Worm (Caenorhabditis elegans) whole organism, L4 larva: Measurements from ENCODE around the gene lon-2.

Experiments used
- D1046.2 ChIP-seq: fragments of 200-800 bp; sonication (Bioruptor generic); IDR thresholded peaks from 2 replicates; pipeline ENCODE4 v1.3.6; 2022; ENCODE audit warnings: missing genetic modification characterization, missing compliant biosample characterization
- aly-2 ChIP-seq: sonication (generic microtip); optimal IDR thresholded peaks from 2 replicates; lab custom pipeline; 2018; ENCODE audit warnings: missing biosample characterization, missing genetic modification characterization
- ama-1 ChIP-seq: fragments of 150-350 bp; optimal IDR thresholded peaks from 2 replicates; lab custom pipeline; 2014; ENCODE audit warnings: inconsistent platforms, mixed read lengths
- arid-1 ChIP-seq: fragments of 200-800 bp; sonication (Bioruptor generic); conservative IDR thresholded peaks from 2 replicates; pipeline ENCODE4 v1.3.6; 2022; ENCODE audit warnings: missing genetic modification reagents, missing genetic modification characterization, missing compliant biosample characterization
- attf-4 ChIP-seq: sonication (generic microtip); optimal IDR thresholded peaks from 3 replicates; lab custom pipeline; 2017; ENCODE audit warnings: missing biosample characterization, missing genetic modification characterization
- ceh-20 ChIP-seq: fragments of 200-800 bp; sonication (Bioruptor generic); IDR thresholded peaks from 2 replicates; pipeline ENCODE4 v1.3.6; 2022; ENCODE audit warnings: missing genetic modification reagents, missing genetic modification characterization, missing compliant biosample characterization
- ceh-28 ChIP-seq: fragments of 150-350 bp; optimal IDR thresholded peaks from 2 replicates; lab custom pipeline; 2014; ENCODE audit warnings: missing biosample characterization, missing genetic modification reagents, missing genetic modification characterization
- ceh-32 ChIP-seq: sonication (generic microtip); optimal IDR thresholded peaks from 2 replicates; lab custom pipeline; 2016; ENCODE audit warnings: mild to moderate bottlenecking, missing genetic modification characterization, missing compliant biosample characterization; ENCODE audit not compliant: poor library complexity
- ceh-62 ChIP-seq: sonication (generic microtip); optimal IDR thresholded peaks from 2 replicates; lab custom pipeline; 2017; ENCODE audit warnings: missing biosample characterization, missing genetic modification characterization
- ceh-82 ChIP-seq: sonication (generic microtip); optimal IDR thresholded peaks from 2 replicates; lab custom pipeline; 2017; ENCODE audit warnings: missing biosample characterization, missing genetic modification characterization
- ces-1 ChIP-seq: fragments of 150-350 bp; sonication (generic microtip); optimal IDR thresholded peaks from 4 replicates; lab custom pipeline; 2014; ENCODE audit warnings: missing biosample characterization, missing genetic modification reagents, missing genetic modification characterization
- daf-12 ChIP-seq: fragments of 150-350 bp; optimal IDR thresholded peaks from 2 replicates; lab custom pipeline; 2014; ENCODE audit warnings: missing biosample characterization, missing genetic modification reagents, missing genetic modification characterization
- daf-16 ChIP-seq, 3 experiments: sonication (generic microtip); optimal IDR thresholded peaks; 2 replicates each; lab custom pipeline; 2016 to 2017; ENCODE audit warnings: missing genetic modification characterization in 3 of 3, missing genetic modification reagents in 3 of 3, mild to moderate bottlenecking in 2 of 3, missing compliant biosample characterization in 2 of 3, missing biosample characterization in 1 of 3, moderate library complexity in 1 of 3
- daf-8 ChIP-seq: fragments of 200-800 bp; sonication (Bioruptor generic); IDR thresholded peaks from 2 replicates; pipeline ENCODE4 v1.3.6; 2022; ENCODE audit warnings: missing genetic modification characterization, missing compliant biosample characterization
- dmd-9 ChIP-seq: fragments of 200-800 bp; sonication (Bioruptor generic); IDR thresholded peaks from 2 replicates; pipeline ENCODE4 v1.3.6; 2022; ENCODE audit warnings: missing genetic modification reagents, missing genetic modification characterization, missing compliant biosample characterization
- dpl-1 ChIP-seq: fragments of 150-350 bp; optimal IDR thresholded peaks from 2 replicates; lab custom pipeline; 2014; ENCODE audit warnings: missing biosample characterization, missing genetic modification reagents, missing genetic modification characterization
- dve-1 ChIP-seq: sonication (generic microtip); optimal IDR thresholded peaks from 2 replicates; lab custom pipeline; 2017; ENCODE audit warnings: antibody characterized with exemption, mild to moderate bottlenecking, missing genetic modification characterization, missing compliant biosample characterization; ENCODE audit not compliant: insufficient read depth
- egl-43 ChIP-seq: fragments of 200-800 bp; sonication (Bioruptor generic); IDR thresholded peaks from 2 replicates; pipeline ENCODE4 v1.3.6; 2022; ENCODE audit warnings: missing genetic modification reagents, missing genetic modification characterization, missing compliant biosample characterization
- fos-1 ChIP-seq: fragments of 150-350 bp; optimal IDR thresholded peaks from 2 replicates; lab custom pipeline; 2014; ENCODE audit warnings: missing biosample characterization, missing genetic modification characterization
- gei-8 ChIP-seq: fragments of 200-800 bp; sonication (Bioruptor generic); optimal IDR thresholded peaks from 2 replicates; lab custom pipeline; 2018; ENCODE audit warnings: mild to moderate bottlenecking, missing genetic modification characterization, missing compliant biosample characterization
- hlh-11 ChIP-seq: fragments of 200-800 bp; sonication (Bioruptor generic); optimal IDR thresholded peaks from 2 replicates; lab custom pipeline; 2018; ENCODE audit warnings: mild to moderate bottlenecking, missing genetic modification characterization, missing compliant biosample characterization
- hlh-30 ChIP-seq: sonication (generic microtip); optimal IDR thresholded peaks from 2 replicates; lab custom pipeline; 2017; ENCODE audit warnings: antibody characterized with exemption, mild to moderate bottlenecking, missing genetic modification characterization, missing compliant biosample characterization; ENCODE audit not compliant: insufficient read depth
- lim-7 ChIP-seq: fragments of 200-800 bp; sonication (Bioruptor generic); IDR thresholded peaks from 2 replicates; pipeline ENCODE4 v1.3.6; 2022; ENCODE audit warnings: missing genetic modification characterization, missing compliant biosample characterization
- lin-1 ChIP-seq: fragments of 200-800 bp; sonication (Bioruptor generic); IDR thresholded peaks from 2 replicates; pipeline ENCODE4 v1.3.6; 2022; ENCODE audit warnings: missing genetic modification reagents, missing genetic modification characterization, missing compliant biosample characterization
- lin-39 ChIP-seq: fragments of 150-350 bp; optimal IDR thresholded peaks from 2 replicates; lab custom pipeline; 2014; ENCODE audit warnings: missing biosample characterization, missing genetic modification reagents, missing genetic modification characterization
- lir-3 ChIP-seq: sonication (generic microtip); optimal IDR thresholded peaks from 2 replicates; lab custom pipeline; 2016; ENCODE audit warnings: mild to moderate bottlenecking, missing genetic modification characterization, missing compliant biosample characterization
- lsy-2 ChIP-seq, 2 experiments: fragments of 150-350 bp in 1 of 2; sonication (generic microtip) in 1 of 2; optimal IDR thresholded peaks; 2 replicates each; lab custom pipeline; 2014 to 2017; ENCODE audit warnings: missing biosample characterization in 2 of 2, missing genetic modification characterization in 2 of 2
- madf-5 ChIP-seq, 2 experiments: fragments of 200-800 bp; sonication (Bioruptor generic); IDR thresholded peaks; 2 replicates each; pipeline ENCODE4 v1.3.6; 2022; ENCODE audit warnings: missing compliant biosample characterization in 2 of 2, missing genetic modification characterization in 2 of 2
- mdt-29 ChIP-seq: fragments of 200-800 bp; sonication (Bioruptor generic); IDR thresholded peaks from 2 replicates; pipeline ENCODE4 v1.3.6; 2022; ENCODE audit warnings: missing genetic modification reagents, missing genetic modification characterization, missing compliant biosample characterization
- mxl-2 ChIP-seq: fragments of 200-800 bp; sonication (Bioruptor generic); conservative IDR thresholded peaks from 2 replicates; pipeline ENCODE4 v1.3.6; 2022; ENCODE audit warnings: missing genetic modification reagents, missing genetic modification characterization, missing compliant biosample characterization
- mxl-3 ChIP-seq: fragments of 200-800 bp; sonication (Bioruptor generic); optimal IDR thresholded peaks from 2 replicates; lab custom pipeline; 2018; ENCODE audit warnings: mild to moderate bottlenecking, missing genetic modification characterization, missing compliant biosample characterization
- nhr-10 ChIP-seq: fragments of 150-350 bp; optimal IDR thresholded peaks from 2 replicates; lab custom pipeline; 2014; ENCODE audit warnings: missing biosample characterization, missing genetic modification characterization
- nhr-111 ChIP-seq: fragments of 200-800 bp; sonication (Bioruptor generic); optimal IDR thresholded peaks from 2 replicates; lab custom pipeline; 2018; ENCODE audit warnings: mild to moderate bottlenecking, missing genetic modification characterization, missing compliant biosample characterization
- nhr-237 ChIP-seq: sonication (generic microtip); optimal IDR thresholded peaks from 2 replicates; lab custom pipeline; 2017; ENCODE audit warnings: missing biosample characterization, missing genetic modification characterization
- nhr-25 ChIP-seq: sonication (generic microtip); optimal IDR thresholded peaks from 2 replicates; lab custom pipeline; 2017; ENCODE audit warnings: missing genetic modification characterization, mild to moderate bottlenecking, missing compliant biosample characterization, antibody characterized with exemption, moderate library complexity, borderline replicate concordance; ENCODE audit not compliant: insufficient read depth
- nhr-28 ChIP-seq: fragments of 150-350 bp; optimal IDR thresholded peaks from 2 replicates; lab custom pipeline; 2014; ENCODE audit warnings: missing biosample characterization, missing genetic modification characterization
- nhr-41 ChIP-seq: fragments of 200-800 bp; sonication (Bioruptor generic); IDR thresholded peaks from 2 replicates; pipeline ENCODE4 v1.3.6; 2022; ENCODE audit warnings: missing genetic modification reagents, missing genetic modification characterization, missing compliant biosample characterization
- nhr-48 ChIP-seq: sonication (generic microtip); optimal IDR thresholded peaks from 2 replicates; lab custom pipeline; 2016; ENCODE audit warnings: mild to moderate bottlenecking, missing genetic modification characterization, missing compliant biosample characterization
- pha-4 ChIP-seq, 2 experiments: fragments of 150-350 bp in 1 of 2; fragments of 200-800 bp in 1 of 2; sonication (Bioruptor generic) in 1 of 2; IDR thresholded peaks in 1 of 2; optimal IDR thresholded peaks in 1 of 2; 2 replicates each; pipeline versions ENCODE4 v1.3.6 to Lab custom; 2014 to 2022; ENCODE audit warnings: missing genetic modification characterization in 2 of 2, missing genetic modification reagents in 2 of 2, missing biosample characterization in 1 of 2, missing compliant biosample characterization in 1 of 2
- php-3 ChIP-seq: fragments of 200-800 bp; sonication (Bioruptor generic); IDR thresholded peaks from 2 replicates; pipeline ENCODE4 v1.3.6; 2022; ENCODE audit warnings: missing genetic modification reagents, missing genetic modification characterization, missing compliant biosample characterization
- pqm-1 ChIP-seq: sonication (generic microtip); optimal IDR thresholded peaks from 2 replicates; lab custom pipeline; 2017; ENCODE audit warnings: missing biosample characterization, missing genetic modification characterization
- sdz-12 ChIP-seq: fragments of 200-800 bp; sonication (Bioruptor generic); optimal IDR thresholded peaks from 2 replicates; lab custom pipeline; 2018; ENCODE audit warnings: mild to moderate bottlenecking, missing genetic modification characterization, missing compliant biosample characterization
- spr-1 ChIP-seq: sonication (generic microtip); optimal IDR thresholded peaks from 2 replicates; lab custom pipeline; 2016; ENCODE audit warnings: mild to moderate bottlenecking, missing genetic modification characterization, missing compliant biosample characterization
- tag-97 ChIP-seq: fragments of 200-800 bp; sonication (Bioruptor generic); IDR thresholded peaks from 2 replicates; pipeline ENCODE4 v1.3.6; 2022; ENCODE audit warnings: missing genetic modification characterization, missing compliant biosample characterization
- tra-1 ChIP-seq: fragments of 200-800 bp; sonication (Bioruptor generic); IDR thresholded peaks from 2 replicates; pipeline ENCODE4 v1.3.6; 2022; ENCODE audit warnings: missing genetic modification reagents, missing genetic modification characterization, missing compliant biosample characterization
- unc-130 ChIP-seq: sonication (generic microtip); optimal IDR thresholded peaks from 2 replicates; lab custom pipeline; 2016; ENCODE audit warnings: missing genetic modification reagents, missing genetic modification characterization, missing compliant biosample characterization
- unc-39 ChIP-seq: sonication (generic microtip); optimal IDR thresholded peaks from 2 replicates; lab custom pipeline; 2017; ENCODE audit warnings: missing biosample characterization, missing genetic modification characterization
- unc-62 ChIP-seq, 3 experiments: fragments of 150-350 bp in 1 of 3; sonication (generic microtip); optimal IDR thresholded peaks in 2 of 3; peaks in 1 of 3; 1 replicate in 1 of 3; 2 replicates in 2 of 3; lab custom pipeline; 2014 to 2017; ENCODE audit warnings: missing biosample characterization in 3 of 3, missing genetic modification characterization in 3 of 3, missing genetic modification reagents in 3 of 3, missing genotype in 1 of 3

Gene lon-2

ce11 chrX:4749080-4749479, at the start of gene lon-2:
lon-2 (minus strand) TSS chrX:4749083.
- TF ChIP-seq pqm-1 (tag; lab: Kevin White, UChicago), result peak; percentile 80
- peak; percentile 7 for TF ChIP-seq hlh-30 (tag; lab: Kevin White, UChicago)
- no peak for TF ChIP-seq ces-1
- no peak for TF ChIP-seq daf-16 (GFP tag; optimal IDR thresholded peaks at IDR 0.05; lab: Kevin White, UChicago)
- TF ChIP-seq daf-16 (tag; optimal IDR thresholded peaks at IDR 0.05; lab: Kevin White, UChicago), result peak; percentile 22
- no peak for TF ChIP-seq tag-97 (GFP tag; lab: Robert Waterston, UW)
- no peak for TF ChIP-seq madf-5 (GFP tag; IDR thresholded peaks at IDR 0.05; lab: Robert Waterston, UW)
- TF ChIP-seq dve-1 (tag; lab: Kevin White, UChicago), result peak; percentile 14
- TF ChIP-seq mxl-3, result no peak
- TF ChIP-seq hlh-11 (tag; lab: Kevin White, UChicago), result peak; percentile 43
- TF ChIP-seq nhr-41 (GFP tag; lab: Robert Waterston, UW), result no peak
- no peak for TF ChIP-seq pha-4 (GFP tag; IDR thresholded peaks at IDR 0.05; lab: Robert Waterston, UW)
- no peak for TF ChIP-seq pha-4 (tag; optimal IDR thresholded peaks at IDR 0.05; lab: Kevin White, UChicago)
- no peak for TF ChIP-seq php-3
- TF ChIP-seq egl-43 (GFP tag; lab: Robert Waterston, UW), result no peak
- peak; percentile 81 for TF ChIP-seq nhr-28 (tag; lab: Kevin White, UChicago)
- no peak for TF ChIP-seq nhr-111 (GFP tag; lab: Kevin White, UChicago)

- TF ChIP-seq ama-1 (lab: Kevin White, UChicago) (no peak), ceh-62 (tag; lab: Kevin White, UChicago) (no peak), mxl-3 (peak; percentile 8), madf-5 (GFP tag; IDR thresholded peaks at IDR 0.05; lab: Robert Waterston, UW) (0 out of 4 replicates have a peak, but pooled peaks of 1 of the 2 experiments have one; percentile 20), mxl-2 (GFP tag; lab: Robert Waterston, UW) (peak; percentile 17; the same call in 1 of the 2 replicates), mdt-29 (GFP tag; lab: Robert Waterston, UW) (no peak), spr-1 (no peak), unc-130 (GFP tag; lab: Kevin White, UChicago) (no peak), ceh-32 (tag; lab: Kevin White, UChicago) (no peak), sdz-12 (no peak), ceh-20 (GFP tag; lab: Robert Waterston, UW) (peak; percentile 63; the same call in 1 of the 2 replicates), daf-12 (no peak), nhr-237 (no peak), ceh-82 (no peak), attf-4 (tag; lab: Kevin White, UChicago) (no peak), hlh-11 (tag; lab: Kevin White, UChicago) (peak; percentile 89), unc-62 (GFP tag; optimal IDR thresholded peaks at IDR 0.05 in 1 of 2; lab: Kevin White, UChicago) (no peak), unc-62 (tag; optimal IDR thresholded peaks at IDR 0.05; lab: Kevin White, UChicago) (no peak), daf-8 (no peak), tra-1 (GFP tag; lab: Robert Waterston, UW) (peak; percentile 93), dmd-9 (GFP tag; lab: Robert Waterston, UW) (no peak), lim-7 (no peak), tag-97 (GFP tag; lab: Robert Waterston, UW) (no peak), nhr-10 (tag; lab: Kevin White, UChicago) (peak; percentile 4), dpl-1 (peak; percentile 8), nhr-48 (peak; percentile 54), aly-2 (tag; lab: Kevin White, UChicago) (no peak), gei-8 (no peak), fos-1 (tag; lab: Kevin White, UChicago) (no peak), lsy-2 (tag; optimal IDR thresholded peaks at IDR 0.05; lab: Kevin White, UChicago) (peak in 1 of 2 experiments; percentile 38), lir-3 (tag; lab: Kevin White, UChicago) (no peak), D1046.2 (GFP tag; lab: Robert Waterston, UW) (no peak), ceh-28 (tag; lab: Kevin White, UChicago) (no peak), lin-1 (peak; percentile 69), lin-39 (tag; lab: Kevin White, UChicago) (no peak), arid-1 (GFP tag; lab: Robert Waterston, UW) (no peak), nhr-25 (tag; lab: Kevin White, UChicago) (no peak), unc-39 (no peak), php-3 (peak; percentile 94)
Observed at ce11 chrX:4795329-4795728, 46.4 kb upstream of the lon-2 start.
